Worm (Caenorhabditis elegans) whole organism, L4 larva: Measurements from ENCODE around the gene lys-6.

Experiments
- F10B5.3 ChIP-seq: sonication (generic microtip); optimal IDR thresholded peaks from 2 replicates; lab custom pipeline; 2016; ENCODE audit warnings: mild to moderate bottlenecking, missing genetic modification characterization, missing compliant biosample characterization
- F49E8.2 ChIP-seq: sonication (generic microtip); optimal IDR thresholded peaks from 2 replicates; lab custom pipeline; 2016; ENCODE audit warnings: missing compliant biosample characterization, mild to moderate bottlenecking, missing genetic modification characterization, borderline replicate concordance
- R02D3.7 ChIP-seq: fragments of 150-350 bp; sonication (generic microtip); optimal IDR thresholded peaks from 3 replicates; lab custom pipeline; 2014; ENCODE audit warnings: missing biosample characterization, missing genetic modification characterization
- ZK546.5 ChIP-seq, 2 experiments: sonication (generic microtip); optimal IDR thresholded peaks; 2 replicates each; lab custom pipeline; 2017; ENCODE audit warnings: missing biosample characterization in 2 of 2, missing genetic modification characterization in 2 of 2
- arid-1 ChIP-seq: fragments of 200-800 bp; sonication (Bioruptor generic); conservative IDR thresholded peaks from 2 replicates; pipeline ENCODE4 v1.3.6; 2022; ENCODE audit warnings: missing genetic modification reagents, missing genetic modification characterization, missing compliant biosample characterization
- ceh-32 ChIP-seq: sonication (generic microtip); optimal IDR thresholded peaks from 2 replicates; lab custom pipeline; 2016; ENCODE audit warnings: mild to moderate bottlenecking, missing genetic modification characterization, missing compliant biosample characterization; ENCODE audit not compliant: poor library complexity
- ceh-82 ChIP-seq: sonication (generic microtip); optimal IDR thresholded peaks from 2 replicates; lab custom pipeline; 2017; ENCODE audit warnings: missing biosample characterization, missing genetic modification characterization
- cey-2 ChIP-seq: sonication (generic microtip); optimal IDR thresholded peaks from 3 replicates; lab custom pipeline; 2017; ENCODE audit warnings: missing genetic modification characterization, mild to moderate bottlenecking, missing compliant biosample characterization, antibody characterized with exemption, borderline replicate concordance; ENCODE audit not compliant: insufficient read depth
- daf-12 ChIP-seq: fragments of 150-350 bp; optimal IDR thresholded peaks from 2 replicates; lab custom pipeline; 2014; ENCODE audit warnings: missing biosample characterization, missing genetic modification reagents, missing genetic modification characterization
- daf-16 ChIP-seq, 3 experiments: sonication (generic microtip); optimal IDR thresholded peaks; 2 replicates each; lab custom pipeline; 2016 to 2017; ENCODE audit warnings: missing genetic modification characterization in 3 of 3, missing genetic modification reagents in 3 of 3, mild to moderate bottlenecking in 2 of 3, missing compliant biosample characterization in 2 of 3, missing biosample characterization in 1 of 3, moderate library complexity in 1 of 3
- daf-19 ChIP-seq: fragments of 200-800 bp; sonication (Bioruptor generic); conservative IDR thresholded peaks from 2 replicates; pipeline ENCODE4 v1.3.6; 2022; ENCODE audit warnings: missing genetic modification characterization, missing compliant biosample characterization
- dmd-6 ChIP-seq: fragments of 200-800 bp; sonication (Bioruptor generic); IDR thresholded peaks from 2 replicates; pipeline ENCODE4 v1.3.6; 2022; ENCODE audit warnings: missing genetic modification reagents, missing genetic modification characterization, missing compliant biosample characterization
- dmd-8 ChIP-seq: fragments of 200-800 bp; sonication (Bioruptor generic); IDR thresholded peaks from 2 replicates; pipeline ENCODE4 v1.3.6; 2022; ENCODE audit warnings: missing genetic modification characterization, missing compliant biosample characterization
- dpl-1 ChIP-seq: fragments of 150-350 bp; optimal IDR thresholded peaks from 2 replicates; lab custom pipeline; 2014; ENCODE audit warnings: missing biosample characterization, missing genetic modification reagents, missing genetic modification characterization
- dve-1 ChIP-seq: sonication (generic microtip); optimal IDR thresholded peaks from 2 replicates; lab custom pipeline; 2017; ENCODE audit warnings: antibody characterized with exemption, mild to moderate bottlenecking, missing genetic modification characterization, missing compliant biosample characterization; ENCODE audit not compliant: insufficient read depth
- hlh-11 ChIP-seq: fragments of 200-800 bp; sonication (Bioruptor generic); optimal IDR thresholded peaks from 2 replicates; lab custom pipeline; 2018; ENCODE audit warnings: mild to moderate bottlenecking, missing genetic modification characterization, missing compliant biosample characterization
- hlh-30 ChIP-seq: sonication (generic microtip); optimal IDR thresholded peaks from 2 replicates; lab custom pipeline; 2017; ENCODE audit warnings: antibody characterized with exemption, mild to moderate bottlenecking, missing genetic modification characterization, missing compliant biosample characterization; ENCODE audit not compliant: insufficient read depth
- hmg-1.1 ChIP-seq: fragments of 200-800 bp; sonication (Bioruptor generic); IDR thresholded peaks from 2 replicates; pipeline ENCODE4 v1.3.6; 2022; ENCODE audit warnings: missing genetic modification reagents, missing genetic modification characterization, missing compliant biosample characterization
- jun-1 ChIP-seq: fragments of 150-350 bp; optimal IDR thresholded peaks from 2 replicates; lab custom pipeline; 2014; ENCODE audit warnings: missing biosample characterization, missing genetic modification reagents, missing genetic modification characterization
- lin-15B ChIP-seq: fragments of 150-350 bp; sonication (generic microtip); optimal IDR thresholded peaks from 3 replicates; lab custom pipeline; 2014; ENCODE audit warnings: missing biosample characterization, missing genetic modification characterization
- lin-29 ChIP-seq: fragments of 200-800 bp; sonication (Bioruptor generic); IDR thresholded peaks from 2 replicates; pipeline ENCODE4 v1.3.6; 2022; ENCODE audit warnings: missing genetic modification reagents, missing genetic modification characterization, missing compliant biosample characterization
- lin-38 ChIP-seq: fragments of 200-800 bp; sonication (Bioruptor generic); IDR thresholded peaks from 2 replicates; pipeline ENCODE4 v1.3.6; 2022; ENCODE audit warnings: missing genetic modification reagents, missing genetic modification characterization, missing compliant biosample characterization
- lir-3 ChIP-seq: sonication (generic microtip); optimal IDR thresholded peaks from 2 replicates; lab custom pipeline; 2016; ENCODE audit warnings: mild to moderate bottlenecking, missing genetic modification characterization, missing compliant biosample characterization
- madf-9 ChIP-seq: fragments of 200-800 bp; sonication (Bioruptor generic); conservative IDR thresholded peaks from 2 replicates; pipeline ENCODE4 v1.3.6; 2022; ENCODE audit warnings: missing genetic modification reagents, missing genetic modification characterization, missing compliant biosample characterization
- mdl-1 ChIP-seq, 2 experiments: fragments of 150-350 bp in 1 of 2; sonication (generic microtip) in 1 of 2; optimal IDR thresholded peaks; 2 replicates each; lab custom pipeline; 2014 to 2017; ENCODE audit warnings: missing biosample characterization in 2 of 2, missing genetic modification characterization in 2 of 2
- mes-2 ChIP-seq: sonication (generic microtip); optimal IDR thresholded peaks from 2 replicates; lab custom pipeline; 2016; ENCODE audit warnings: missing genotype, mild to moderate bottlenecking, missing genetic modification characterization, missing compliant biosample characterization; ENCODE audit not compliant: poor library complexity, severe bottlenecking
- mxl-2 ChIP-seq: fragments of 200-800 bp; sonication (Bioruptor generic); conservative IDR thresholded peaks from 2 replicates; pipeline ENCODE4 v1.3.6; 2022; ENCODE audit warnings: missing genetic modification reagents, missing genetic modification characterization, missing compliant biosample characterization
- nhr-10 ChIP-seq: fragments of 150-350 bp; optimal IDR thresholded peaks from 2 replicates; lab custom pipeline; 2014; ENCODE audit warnings: missing biosample characterization, missing genetic modification characterization
- nhr-11 ChIP-seq: fragments of 150-350 bp; optimal IDR thresholded peaks from 2 replicates; lab custom pipeline; 2014; ENCODE audit warnings: missing biosample characterization, missing genetic modification characterization
- nhr-28 ChIP-seq: fragments of 150-350 bp; optimal IDR thresholded peaks from 2 replicates; lab custom pipeline; 2014; ENCODE audit warnings: missing biosample characterization, missing genetic modification characterization
- nhr-42 ChIP-seq: fragments of 200-800 bp; sonication (Bioruptor generic); IDR thresholded peaks from 2 replicates; pipeline ENCODE4 v1.3.6; 2022; ENCODE audit warnings: missing genetic modification characterization, missing compliant biosample characterization
- nhr-6 ChIP-seq: fragments of 150-350 bp; optimal IDR thresholded peaks from 2 replicates; lab custom pipeline; 2014; ENCODE audit warnings: missing biosample characterization, missing genetic modification characterization
- php-3 ChIP-seq: fragments of 200-800 bp; sonication (Bioruptor generic); IDR thresholded peaks from 2 replicates; pipeline ENCODE4 v1.3.6; 2022; ENCODE audit warnings: missing genetic modification reagents, missing genetic modification characterization, missing compliant biosample characterization
- pqm-1 ChIP-seq: sonication (generic microtip); optimal IDR thresholded peaks from 2 replicates; lab custom pipeline; 2017; ENCODE audit warnings: missing biosample characterization, missing genetic modification characterization
- snpc-1.2 ChIP-seq: fragments of 200-800 bp; sonication (Bioruptor generic); IDR thresholded peaks from 2 replicates; pipeline ENCODE4 v1.3.6; 2022; ENCODE audit warnings: missing genetic modification reagents, missing genetic modification characterization, missing compliant biosample characterization
- spr-3 ChIP-seq: fragments of 200-800 bp; sonication (Bioruptor generic); optimal IDR thresholded peaks from 2 replicates; lab custom pipeline; 2018; ENCODE audit warnings: mild to moderate bottlenecking, missing genetic modification characterization, missing compliant biosample characterization
- tag-97 ChIP-seq: fragments of 200-800 bp; sonication (Bioruptor generic); IDR thresholded peaks from 2 replicates; pipeline ENCODE4 v1.3.6; 2022; ENCODE audit warnings: missing genetic modification characterization, missing compliant biosample characterization
- unc-62 ChIP-seq, 3 experiments: fragments of 150-350 bp in 1 of 3; sonication (generic microtip); optimal IDR thresholded peaks in 2 of 3; peaks in 1 of 3; 1 replicate in 1 of 3; 2 replicates in 2 of 3; lab custom pipeline; 2014 to 2017; ENCODE audit warnings: missing biosample characterization in 3 of 3, missing genetic modification characterization in 3 of 3, missing genetic modification reagents in 3 of 3, missing genotype in 1 of 3
- zag-1 ChIP-seq: fragments of 150-350 bp; optimal IDR thresholded peaks from 2 replicates; lab custom pipeline; 2014; ENCODE audit warnings: missing biosample characterization, missing genetic modification characterization
- zfp-2 ChIP-seq: sonication (generic microtip); optimal IDR thresholded peaks from 2 replicates; lab custom pipeline; 2016; ENCODE audit warnings: mild to moderate bottlenecking, missing genetic modification characterization, missing compliant biosample characterization
- zip-2 ChIP-seq: fragments of 150-350 bp; optimal IDR thresholded peaks from 2 replicates; lab custom pipeline; 2014; ENCODE audit warnings: missing biosample characterization, missing genetic modification characterization

Gene lys-6

ce11 chrIV:11623060-11623459 is 4.7 kb downstream of the lys-6 start, which contains the start of gene lys-4:
TSS of gene lys-4 (minus strand) at chrIV:11623174.
- TF ChIP-seq nhr-28 (peak; percentile 36), lin-29 (GFP tag; lab: Robert Waterston, UW) (no peak), nhr-10 (tag; lab: Kevin White, UChicago) (no peak), daf-19 (no peak), daf-12 (tag; lab: Kevin White, UChicago) (no peak), dmd-8 (no peak), daf-16 (GFP tag; optimal IDR thresholded peaks at IDR 0.05; lab: Kevin White, UChicago) (no peak), daf-16 (tag; optimal IDR thresholded peaks at IDR 0.05; lab: Kevin White, UChicago) (peak; percentile 33), dve-1 (tag; lab: Kevin White, UChicago) (peak; percentile 42), ZK546.5 (tag; optimal IDR thresholded peaks at IDR 0.05; lab: Kevin White, UChicago) (no peak), dmd-6 (GFP tag; lab: Robert Waterston, UW) (peak; percentile 40), mxl-2 (GFP tag; lab: Robert Waterston, UW) (no peak), php-3 (GFP tag; lab: Robert Waterston, UW) (no peak), F10B5.3 (tag; lab: Kevin White, UChicago) (no peak), hlh-30 (tag; lab: Kevin White, UChicago) (no peak), hlh-11 (tag; lab: Kevin White, UChicago) (peak; percentile 30), ceh-82 (tag; lab: Kevin White, UChicago) (no peak), spr-3 (no peak), zip-2 (no peak)

ce11 chrIV:11622336-11622735 is 5.4 kb downstream of the lys-6 start:
- TF ChIP-seq nhr-6 (tag; lab: Kevin White, UChicago) (no peak), snpc-1.2 (GFP tag; lab: Robert Waterston, UW) (no peak), mes-2 (tag; lab: Kevin White, UChicago) (no peak), dmd-6 (GFP tag; lab: Robert Waterston, UW) (no peak), dve-1 (tag; lab: Kevin White, UChicago) (peak; percentile 2), daf-16 (GFP tag; optimal IDR thresholded peaks at IDR 0.05; lab: Kevin White, UChicago) (no peak), daf-16 (tag; optimal IDR thresholded peaks at IDR 0.05; lab: Kevin White, UChicago) (peak; percentile 61), arid-1 (GFP tag; lab: Robert Waterston, UW) (no peak), lin-38 (GFP tag; lab: Robert Waterston, UW) (no peak), unc-62 (GFP tag; optimal IDR thresholded peaks at IDR 0.05 in 1 of 2; lab: Kevin White, UChicago) (peak in 1 of 2 experiments; percentile 62), unc-62 (tag; optimal IDR thresholded peaks at IDR 0.05; lab: Kevin White, UChicago) (no peak), lir-3 (tag; lab: Kevin White, UChicago) (no peak), pqm-1 (tag; lab: Kevin White, UChicago) (no peak), R02D3.7 (tag; lab: Kevin White, UChicago) (no peak), lin-15B (no peak), cey-2 (tag; lab: Kevin White, UChicago) (no peak), mdl-1 (tag; optimal IDR thresholded peaks at IDR 0.05; lab: Kevin White, UChicago) (no peak), F49E8.2 (no peak), nhr-28 (no peak), dpl-1 (no peak), php-3 (GFP tag; lab: Robert Waterston, UW) (no peak), hmg-1.1 (no peak), zag-1 (tag; lab: Kevin White, UChicago) (no peak), nhr-11 (tag; lab: Kevin White, UChicago) (no peak), tag-97 (no peak), madf-9 (GFP tag; lab: Robert Waterston, UW) (no peak)

- no peak for TF ChIP-seq ceh-32 (tag; lab: Kevin White, UChicago)
- no peak for TF ChIP-seq zfp-2 (tag; lab: Kevin White, UChicago)
- TF ChIP-seq jun-1 (tag; lab: Kevin White, UChicago), result no peak
- no peak for TF ChIP-seq nhr-42 (GFP tag; lab: Robert Waterston, UW)
Measured at ce11 chrIV:11620909-11621308, 6.8 kb downstream of the lys-6 start, which contains the start of gene dsl-5. TSS of gene dsl-5 (minus strand) at chrIV:11621009.
